Fruit fly (Drosophila melanogaster): ENCODE data around the gene CG10877.
A peak's percentile ranks its signal among the peaks of the same experiment; 100 is the strongest.

The CG10877 gene

dm6 chr3R:20552093-20552492 lies 11.8 kb downstream of the CG10877 start, which contains the start of gene Stat92E (continued):
- TF ChIP-seq CG14667 (GFP tag; IDR thresholded peaks at IDR 0.05) = no peak
- TF ChIP-seq abd-A (tag; optimal IDR thresholded peaks at IDR 0.05) = no peak
- no peak for TF ChIP-seq ATbp (GFP tag; optimal IDR thresholded peaks at IDR 0.05)
- no peak for TF ChIP-seq Atf3 (GFP tag; optimal IDR thresholded peaks at IDR 0.05)
- TF ChIP-seq cas (GFP tag; IDR thresholded peaks at IDR 0.05) = no peak
- no peak for TF ChIP-seq zf30C (GFP tag; optimal IDR thresholded peaks at IDR 0.05)
- TF ChIP-seq CG18619 (GFP tag; optimal IDR thresholded peaks at IDR 0.05) = no peak
- no peak for TF ChIP-seq CG7271 (tag; optimal IDR thresholded peaks at IDR 0.05)
- TF ChIP-seq Jarid2 (GFP tag; optimal IDR thresholded peaks at IDR 0.05) = no peak
- TF ChIP-seq crc (GFP tag; optimal IDR thresholded peaks at IDR 0.05) = no peak
- no peak for TF ChIP-seq CG6765 (GFP tag; optimal IDR thresholded peaks at IDR 0.05)
- TF ChIP-seq CG4820 (GFP tag; optimal IDR thresholded peaks at IDR 0.05) = no peak
- no peak for TF ChIP-seq corto (GFP tag; optimal IDR thresholded peaks at IDR 0.05)
- no peak for TF ChIP-seq CG8944 (GFP tag; optimal IDR thresholded peaks at IDR 0.05)
- TF ChIP-seq psq (GFP tag; optimal IDR thresholded peaks at IDR 0.05) = no peak
- no peak for TF ChIP-seq pita (GFP tag; optimal IDR thresholded peaks at IDR 0.05)
- TF ChIP-seq fd3F (GFP tag; optimal IDR thresholded peaks at IDR 0.05) = no peak
- TF ChIP-seq Elba2 (GFP tag; optimal IDR thresholded peaks at IDR 0.05) = no peak
- TF ChIP-seq CG10979 (tag; optimal IDR thresholded peaks at IDR 0.05) = no peak
- TF ChIP-seq CG7963 (GFP tag; IDR thresholded peaks at IDR 0.05; ENCODE audit: partially characterized antibody) = no peak
- no peak for TF ChIP-seq slou (GFP tag; optimal IDR thresholded peaks at IDR 0.05)
- peak; percentile 23 for TF ChIP-seq stwl (tag; optimal IDR thresholded peaks at IDR 0.05)
- TF ChIP-seq mld (GFP tag; IDR thresholded peaks at IDR 0.05; ENCODE audit: partially characterized antibody) = no peak
- TF ChIP-seq sd (tag; optimal IDR thresholded peaks at IDR 0.05) = no peak
- no peak for TF ChIP-seq CG4424 (GFP tag; optimal IDR thresholded peaks at IDR 0.05)
- TF ChIP-seq CG3407 (GFP tag; optimal IDR thresholded peaks at IDR 0.05) = no peak
- TF ChIP-seq jing (GFP tag; optimal IDR thresholded peaks at IDR 0.05) = no peak
- no peak for TF ChIP-seq Oli (tag; optimal IDR thresholded peaks at IDR 0.05)
- peak in 1 of 2 experiments; percentile 32 for TF ChIP-seq Pdp1 (GFP tag; optimal IDR thresholded peaks at IDR 0.05)
- no peak for TF ChIP-seq Dek (tag; optimal IDR thresholded peaks at IDR 0.05)
- no peak for TF ChIP-seq ken (GFP tag; IDR thresholded peaks at IDR 0.05)
- peak; percentile 64 for TF ChIP-seq pzg (GFP tag; optimal IDR thresholded peaks at IDR 0.05)
- no peak for TF ChIP-seq CG12071 (GFP tag; optimal IDR thresholded peaks at IDR 0.05)
- no peak for TF ChIP-seq Vsx1 (GFP tag; optimal IDR thresholded peaks at IDR 0.05)
- no peak for TF ChIP-seq Dip3 (GFP tag; optimal IDR thresholded peaks at IDR 0.05)
- TF ChIP-seq C15 (GFP tag; IDR thresholded peaks at IDR 0.05) = no peak
- peak; percentile 76 for TF ChIP-seq sens (GFP tag)
- no peak for TF ChIP-seq CG34224 (GFP tag; IDR thresholded peaks at IDR 0.05; ENCODE audit: partially characterized antibody)
- no peak for TF ChIP-seq D19B (GFP tag; optimal IDR thresholded peaks at IDR 0.05)
- TF ChIP-seq CG3995 (GFP tag; optimal IDR thresholded peaks at IDR 0.05) = peak; percentile 47
- TF ChIP-seq MBD-R2 (GFP tag; IDR thresholded peaks at IDR 0.05) = 0 out of 2 replicates have a peak, but pooled peaks have one; percentile 40
- TF ChIP-seq hkb (optimal IDR thresholded peaks at IDR 0.05) = no peak
- TF ChIP-seq hkb (GFP tag; IDR thresholded peaks at IDR 0.05) = no peak
- TF ChIP-seq CG12299 (tag; optimal IDR thresholded peaks at IDR 0.05) = no peak
- no peak for TF ChIP-seq CG11093 (GFP tag; IDR thresholded peaks at IDR 0.05)
- TF ChIP-seq Deaf1 (tag; optimal IDR thresholded peaks at IDR 0.05) = no peak
- TF ChIP-seq Sry-δ (GFP tag; optimal IDR thresholded peaks at IDR 0.05) = peak; percentile 32
- peak; percentile 35 for TF ChIP-seq BEAF-32 (GFP tag; optimal IDR thresholded peaks at IDR 0.05)
- no peak for TF ChIP-seq ase (GFP tag; IDR thresholded peaks at IDR 0.05)
- peak; percentile 17 for TF ChIP-seq Med (GFP tag)
- no peak for TF ChIP-seq Sin3A (optimal IDR thresholded peaks at IDR 0.05)
- no peak for TF ChIP-seq chm (GFP tag; IDR thresholded peaks at IDR 0.05)
